Worm (Caenorhabditis elegans) whole organism, L4/young adult: ENCODE results near the gene fbxc-47.

ENCODE experiments used
- W03F9.2 ChIP-seq: fragments of 150-350 bp; optimal IDR thresholded peaks from 2 replicates; lab custom pipeline; 2014; ENCODE audit warnings: missing biosample characterization, missing genetic modification characterization
- dao-5 ChIP-seq: sonication (generic microtip); optimal IDR thresholded peaks from 2 replicates; lab custom pipeline; 2016; ENCODE audit warnings: missing genotype, missing genetic modification characterization, moderate library complexity, missing compliant biosample characterization
- him-1 ChIP-seq: sonication (generic microtip); optimal IDR thresholded peaks from 2 replicates; lab custom pipeline; 2016; ENCODE audit warnings: missing genotype, missing genetic modification reagents, missing genetic modification characterization, missing compliant biosample characterization

DNA sequence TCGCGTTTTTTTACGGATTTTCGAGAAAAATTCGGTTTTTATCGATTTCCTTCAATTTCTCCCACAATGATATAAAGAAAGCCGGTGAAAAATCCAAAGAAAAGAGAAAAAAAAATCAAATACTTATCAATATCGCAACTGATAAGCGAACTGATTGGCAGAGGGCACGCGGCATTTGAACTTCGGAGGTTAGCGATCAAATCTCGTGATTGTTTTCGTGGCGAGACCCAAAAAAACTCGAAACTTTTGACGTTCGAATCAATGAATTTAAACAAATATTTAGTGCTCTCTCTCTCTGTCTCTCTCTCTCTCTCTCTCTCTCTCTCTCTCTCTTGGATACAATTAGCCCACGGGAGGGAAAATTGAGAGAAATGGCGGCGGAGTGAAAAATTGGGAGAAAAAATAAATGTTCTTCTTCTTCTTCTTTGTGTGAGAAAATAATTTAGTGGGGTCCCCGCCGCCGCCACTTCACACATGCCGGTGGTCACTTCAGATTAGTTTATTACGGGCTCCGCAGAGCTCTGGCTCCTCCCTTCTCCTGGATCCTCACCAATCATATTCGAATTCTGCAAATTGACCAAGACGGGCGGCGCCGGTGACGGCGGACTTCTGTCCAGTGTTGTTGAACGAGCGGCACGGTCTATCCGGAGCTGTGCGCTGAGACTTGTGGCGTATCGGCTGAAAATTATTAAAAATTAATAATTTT lies 9.4 kb downstream of the fbxc-47 start:
- TF ChIP-seq W03F9.2 (tag; lab: Kevin White, UChicago): no peak
- TF ChIP-seq him-1 (tag; lab: Kevin White, UChicago): no peak
- no peak for TF ChIP-seq dao-5
